Fruit fly (Drosophila melanogaster): ENCODE results near the gene Dph1.

Gene Dph1

dm6 chr3L:11689832-11690602, 6.7 kb downstream of the Dph1 start:
- no peak for TF ChIP-seq CG10565 (GFP tag; optimal IDR thresholded peaks at IDR 0.05)
- peak; percentile 20 for TF ChIP-seq CG13296 (GFP tag; optimal IDR thresholded peaks at IDR 0.05)
- peak; percentile 74 for TF ChIP-seq CG34376 (GFP tag; optimal IDR thresholded peaks at IDR 0.05)
- TF ChIP-seq CG14667 (GFP tag; IDR thresholded peaks at IDR 0.05) = no peak
- no peak for TF ChIP-seq CG11247 (GFP tag; IDR thresholded peaks at IDR 0.05)
- TF ChIP-seq Mes4 (GFP tag; optimal IDR thresholded peaks at IDR 0.05) = no peak
- no peak for TF ChIP-seq CG7987 (GFP tag; optimal IDR thresholded peaks at IDR 0.05)
- no peak for TF ChIP-seq ssp (GFP tag; IDR thresholded peaks at IDR 0.05)
- peak; percentile 98 for TF ChIP-seq exex (tag; optimal IDR thresholded peaks at IDR 0.05)
- TF ChIP-seq Med (GFP tag) = peak; percentile 62
- TF ChIP-seq chn (GFP tag; optimal IDR thresholded peaks at IDR 0.05) = no peak
- TF ChIP-seq lab (GFP tag; optimal IDR thresholded peaks at IDR 0.05) = peak; percentile 28
- TF ChIP-seq CG14050 (GFP tag; IDR thresholded peaks at IDR 0.05) = no peak
- no peak for TF ChIP-seq MTF-1 (GFP tag; optimal IDR thresholded peaks at IDR 0.05; ENCODE audit: borderline replicate concordance)
- TF ChIP-seq p53 (GFP tag; optimal IDR thresholded peaks at IDR 0.05) = no peak
- TF ChIP-seq CG14710 (tag; optimal IDR thresholded peaks at IDR 0.05) = no peak
- TF ChIP-seq CG18599 (GFP tag; optimal IDR thresholded peaks at IDR 0.05) = peak; percentile 40
- no peak for TF ChIP-seq CG1647 (GFP tag; optimal IDR thresholded peaks at IDR 0.05)
- peak; percentile 87 for TF ChIP-seq grn (GFP tag; optimal IDR thresholded peaks at IDR 0.05)
- no peak for TF ChIP-seq E2f2 (GFP tag; IDR thresholded peaks at IDR 0.05)
- TF ChIP-seq CG13424 (tag; optimal IDR thresholded peaks at IDR 0.05) = no peak
- no peak for TF ChIP-seq Neu2 (GFP tag; optimal IDR thresholded peaks at IDR 0.05; ENCODE audit: borderline replicate concordance)
- peak; percentile 15 for TF ChIP-seq CG3281 (GFP tag; optimal IDR thresholded peaks at IDR 0.05)
- TF ChIP-seq sd (tag; optimal IDR thresholded peaks at IDR 0.05) = peak; percentile 48
- TF ChIP-seq Mrtf (GFP tag; IDR thresholded peaks at IDR 0.05) = no peak
- peak; percentile 93 for TF ChIP-seq mirr (GFP tag; optimal IDR thresholded peaks at IDR 0.05)
- TF ChIP-seq ftz-f1 (GFP tag; optimal IDR thresholded peaks at IDR 0.05) = no peak
- TF ChIP-seq CG10543 (GFP tag; optimal IDR thresholded peaks at IDR 0.05) = peak; percentile 19
- 0 out of 2 replicates have a peak, but pooled peaks have one; percentile 12 for TF ChIP-seq stc (GFP tag; IDR thresholded peaks at IDR 0.05)
- no peak for TF ChIP-seq lmd (GFP tag; IDR thresholded peaks at IDR 0.05)
- TF ChIP-seq Nf-YC (tag; optimal IDR thresholded peaks at IDR 0.05) = peak; percentile 30
- no peak for TF ChIP-seq CG3995 (GFP tag; optimal IDR thresholded peaks at IDR 0.05)
- TF ChIP-seq fd102C (GFP tag; optimal IDR thresholded peaks at IDR 0.05) = no peak
- TF ChIP-seq gcm2 (GFP tag; optimal IDR thresholded peaks at IDR 0.05) = no peak
- peak; percentile 19 for TF ChIP-seq CG2678 (tag; optimal IDR thresholded peaks at IDR 0.05)
- no peak for TF ChIP-seq CG7963 (GFP tag; IDR thresholded peaks at IDR 0.05; ENCODE audit: partially characterized antibody)
- TF ChIP-seq sqz (GFP tag; optimal IDR thresholded peaks at IDR 0.05) = peak; percentile 33
- TF ChIP-seq Nf-YB (GFP tag; optimal IDR thresholded peaks at IDR 0.05) = peak; percentile 25
- peak; percentile 84 for TF ChIP-seq Vsx1 (GFP tag; optimal IDR thresholded peaks at IDR 0.05)
- TF ChIP-seq CG8089 (GFP tag; optimal IDR thresholded peaks at IDR 0.05) = no peak
- TF ChIP-seq Atf6 (GFP tag; IDR thresholded peaks at IDR 0.05) = 0 out of 2 replicates have a peak, but pooled peaks have one; percentile 23
- TF ChIP-seq CG14014 (GFP tag; IDR thresholded peaks at IDR 0.05) = 0 out of 2 replicates have a peak, but pooled peaks have one; percentile 23
- no peak for TF ChIP-seq CG10209 (GFP tag; optimal IDR thresholded peaks at IDR 0.05)
- no peak for TF ChIP-seq crp (GFP tag; optimal IDR thresholded peaks at IDR 0.05)
- TF ChIP-seq sug (tag; optimal IDR thresholded peaks at IDR 0.05) = peak; percentile 41
- no peak for TF ChIP-seq E2f1 (GFP tag; IDR thresholded peaks at IDR 0.05)
- no peak for TF ChIP-seq tgo (GFP tag; IDR thresholded peaks at IDR 0.05)
- TF ChIP-seq dan (GFP tag; IDR thresholded peaks at IDR 0.05) = no peak
- no peak for TF ChIP-seq schlank (tag; optimal IDR thresholded peaks at IDR 0.05)

All from whole organism, embryonic.